Worm (Caenorhabditis elegans) whole organism, dauer: ENCODE data around the gene cpn-2.

Experiments
- unc-62 ChIP-seq: sonication (generic microtip); optimal IDR thresholded peaks from 2 replicates; lab custom pipeline; 2017; ENCODE audit warnings: missing biosample characterization, missing genetic modification reagents, missing genetic modification characterization

Gene cpn-2

ce11 chrII:374950-375349 lies 37.4 kb downstream of the cpn-2 start, which contains the start of gene C03H5.4:
Gene C03H5.4, plus strand, starts transcription at chrII:375250.
- TF ChIP-seq unc-62 (GFP tag; lab: Kevin White, UChicago): no peak

- TF ChIP-seq unc-62 (GFP tag; lab: Kevin White, UChicago): no peak
Observed at ce11 chrII:378351-378750, 40.8 kb downstream of the cpn-2 start, which contains the start of gene C03H5.9. Gene C03H5.9, plus strand, starts transcription at chrII:378651.

- TF ChIP-seq unc-62 (GFP tag; lab: Kevin White, UChicago): no peak
Observed at ce11 chrII:379935-380334, 42.4 kb downstream of the cpn-2 start, which contains the start of gene C03H5.7. Gene C03H5.7, plus strand, starts transcription at chrII:380235.

ce11 chrII:385258-385657 lies 47.7 kb downstream of the cpn-2 start, which contains the start of gene C03H5.5:
Gene C03H5.5, minus strand, starts transcription at chrII:385358.
- TF ChIP-seq unc-62 (GFP tag; lab: Kevin White, UChicago): no peak

ce11 chrII:385957-386356 lies 48.4 kb downstream of the cpn-2 start, which contains the start of gene C03H5.3:
Gene C03H5.3, plus strand, starts transcription at chrII:386088.
- no peak for TF ChIP-seq unc-62 (GFP tag; lab: Kevin White, UChicago)

ce11 chrII:387844-388355 lies 50.3 kb downstream of the cpn-2 start:
- TF ChIP-seq unc-62 (GFP tag; lab: Kevin White, UChicago): no peak

ce11 chrII:388533-388932 lies 51.0 kb downstream of the cpn-2 start, which contains the start of gene nstp-4:
Gene nstp-4, plus strand, starts transcription at chrII:388833.
- TF ChIP-seq unc-62 (GFP tag; lab: Kevin White, UChicago): no peak
